Worm (Caenorhabditis elegans): Measurements from ENCODE around the gene ptr-4.

ptr-4 gene

ce11 chrX:6065936-6066452, at the start of gene ptr-4:
ptr-4 (minus strand) TSS chrX:6065986.
- no peak for TF ChIP-seq unc-62 (GFP tag; optimal IDR thresholded peaks at IDR 0.05)

ce11 chrX:6115502-6115901, 49.7 kb upstream of the ptr-4 start, which contains the start of gene C15H9.3:
C15H9.3 (plus strand) TSS chrX:6115802.
- TF ChIP-seq unc-62 (GFP tag; optimal IDR thresholded peaks at IDR 0.05), result no peak

ce11 chrX:6112817-6113216, 47.0 kb upstream of the ptr-4 start, which contains the start of gene prx-3:
prx-3 (minus strand) TSS chrX:6112917.
- TF ChIP-seq unc-62 (GFP tag; optimal IDR thresholded peaks at IDR 0.05), result no peak

DNA sequence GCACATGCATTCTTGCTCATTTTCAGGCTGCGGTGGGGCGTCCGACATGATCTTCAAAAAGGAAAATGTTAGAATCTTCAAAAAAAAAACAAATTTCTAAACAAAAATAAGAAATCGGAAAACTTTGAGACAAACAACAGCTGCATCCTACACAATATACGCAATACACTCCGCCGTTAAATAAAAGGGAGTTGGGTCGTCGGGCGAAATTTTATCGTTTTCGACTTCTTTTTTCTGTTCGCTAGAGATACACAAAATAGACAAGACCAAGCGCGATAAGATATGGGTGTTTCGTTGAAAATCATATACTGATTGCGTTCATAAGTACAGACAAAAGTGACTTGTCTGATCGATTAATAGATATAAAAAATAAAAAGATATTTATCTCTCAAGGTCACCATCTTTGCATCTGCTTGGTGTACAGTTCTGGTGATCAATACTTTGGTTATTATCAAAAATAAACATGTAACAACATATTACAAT, 43.5 kb upstream of the ptr-4 start, which contains the start of gene kynu-1:
Gene kynu-1 (minus strand): TSS at position 51 of the 483 bp plus-strand sequence.
- TF ChIP-seq unc-62 (GFP tag; optimal IDR thresholded peaks at IDR 0.05), result no peak

ce11 chrX:6107962-6108361, 42.2 kb upstream of the ptr-4 start:
- no peak for TF ChIP-seq unc-62 (GFP tag; optimal IDR thresholded peaks at IDR 0.05)

DNA sequence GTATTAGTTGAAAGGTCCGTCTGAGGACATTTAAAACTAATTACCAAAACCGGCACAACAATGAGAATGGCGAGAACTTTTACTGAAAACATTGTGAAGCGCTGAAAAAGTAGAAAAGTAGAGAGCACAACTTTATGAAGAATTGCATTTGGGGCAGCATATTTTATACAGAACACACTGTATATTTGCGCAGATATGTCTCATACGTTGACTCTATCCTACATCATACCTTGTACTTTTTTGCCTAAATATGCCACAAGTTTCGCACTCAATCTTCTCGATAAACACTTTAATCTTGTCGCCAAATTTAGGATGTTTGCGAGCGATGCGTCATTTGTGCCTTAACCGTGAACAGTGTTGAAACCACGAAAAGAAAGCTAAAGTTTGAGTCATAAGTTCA, 37.5 kb upstream of the ptr-4 start, which contains the start of gene C15H9.11:
Gene C15H9.11 (minus strand): TSS at position 101 of the 400 bp plus-strand sequence.
- TF ChIP-seq unc-62 (GFP tag; optimal IDR thresholded peaks at IDR 0.05), result no peak

DNA sequence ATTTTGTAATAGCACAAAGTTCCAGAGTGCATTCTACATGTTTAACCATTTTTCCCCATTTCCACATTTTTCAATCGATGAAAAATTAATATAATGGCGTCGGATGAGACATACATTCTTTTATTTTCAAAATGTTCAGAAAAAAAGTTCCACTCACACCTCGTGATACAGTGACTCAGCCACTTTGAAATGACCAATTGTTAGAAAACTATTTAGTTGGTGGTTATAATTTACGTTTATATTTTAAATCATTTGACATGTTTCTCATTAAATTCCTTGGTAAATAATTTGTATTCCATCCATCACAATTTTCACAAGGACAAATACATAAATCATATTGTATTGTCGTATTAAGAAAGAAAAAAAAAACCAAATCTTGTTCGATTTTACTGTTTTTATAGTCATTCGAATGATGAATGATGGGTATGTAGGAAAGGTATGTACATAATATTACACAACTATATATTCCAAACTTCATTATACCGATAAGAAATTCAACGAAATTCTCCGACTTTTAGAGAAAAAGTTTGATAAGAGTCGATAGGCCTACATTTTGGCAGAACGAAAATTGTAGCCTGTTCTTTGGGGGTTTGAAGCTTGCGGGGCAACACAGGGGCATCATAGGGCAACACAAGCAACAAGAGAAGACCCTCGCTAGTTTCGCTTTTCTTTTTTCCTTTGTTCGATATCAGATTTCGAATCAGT, 34.8 kb upstream of the ptr-4 start:
- no peak for TF ChIP-seq unc-62 (GFP tag; optimal IDR thresholded peaks at IDR 0.05)

- no peak for TF ChIP-seq unc-62 (GFP tag; optimal IDR thresholded peaks at IDR 0.05)
Measured at ce11 chrX:6098420-6098819, 32.6 kb upstream of the ptr-4 start.

ce11 chrX:6097551-6097950, 31.8 kb upstream of the ptr-4 start, which contains the start of gene C15H9.4:
C15H9.4 (plus strand) TSS chrX:6097643.
- no peak for TF ChIP-seq unc-62 (GFP tag; optimal IDR thresholded peaks at IDR 0.05)

DNA sequence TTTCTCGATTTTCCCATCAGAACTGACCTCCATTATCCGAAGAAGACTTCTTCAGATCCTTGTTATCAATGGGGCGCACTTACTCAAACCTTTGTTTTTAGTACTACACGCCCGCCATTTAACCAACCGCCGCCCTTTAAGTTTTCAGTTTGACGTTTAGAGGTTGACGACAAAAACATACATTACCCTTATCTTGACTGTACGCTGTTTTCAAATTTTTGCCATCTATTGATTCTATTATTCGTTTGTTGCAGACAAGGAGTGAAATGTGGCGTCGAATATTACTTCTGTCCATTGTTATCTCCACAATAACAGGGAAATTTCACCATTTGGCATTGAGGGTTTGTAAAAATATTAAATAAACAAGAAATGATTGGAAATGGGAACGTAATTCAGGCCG, 27.3 kb upstream of the ptr-4 start, which contains the start of gene C15H9.5:
Gene C15H9.5 (plus strand): TSS at position 255 of the 400 bp plus-strand sequence.
- no peak for TF ChIP-seq unc-62 (GFP tag; optimal IDR thresholded peaks at IDR 0.05)

DNA sequence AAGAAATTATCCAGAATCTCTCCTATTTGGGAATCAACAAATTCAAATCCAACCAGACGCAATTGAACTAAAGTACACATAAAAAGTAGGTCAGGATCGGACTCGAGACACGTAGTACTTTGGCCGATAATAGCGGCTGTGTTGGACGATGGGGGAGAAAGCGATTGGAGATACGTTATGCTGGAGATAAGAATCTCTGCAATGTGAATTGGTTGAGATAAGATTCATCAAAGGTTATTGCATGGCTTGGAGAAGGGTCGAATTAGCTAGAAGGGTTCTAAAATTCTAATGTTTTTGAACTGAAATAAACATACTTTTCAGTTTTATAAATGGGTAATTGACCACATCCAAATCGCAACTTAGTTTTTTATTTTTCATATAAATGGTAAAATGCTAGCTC, 26.7 kb upstream of the ptr-4 start:
- no peak for TF ChIP-seq unc-62 (GFP tag; optimal IDR thresholded peaks at IDR 0.05)

- TF ChIP-seq unc-62 (GFP tag; optimal IDR thresholded peaks at IDR 0.05), result no peak
Measured at ce11 chrX:6091967-6092366, 26.2 kb upstream of the ptr-4 start, which contains the start of gene hsp-3. hsp-3 (minus strand) TSS chrX:6092124.

DNA sequence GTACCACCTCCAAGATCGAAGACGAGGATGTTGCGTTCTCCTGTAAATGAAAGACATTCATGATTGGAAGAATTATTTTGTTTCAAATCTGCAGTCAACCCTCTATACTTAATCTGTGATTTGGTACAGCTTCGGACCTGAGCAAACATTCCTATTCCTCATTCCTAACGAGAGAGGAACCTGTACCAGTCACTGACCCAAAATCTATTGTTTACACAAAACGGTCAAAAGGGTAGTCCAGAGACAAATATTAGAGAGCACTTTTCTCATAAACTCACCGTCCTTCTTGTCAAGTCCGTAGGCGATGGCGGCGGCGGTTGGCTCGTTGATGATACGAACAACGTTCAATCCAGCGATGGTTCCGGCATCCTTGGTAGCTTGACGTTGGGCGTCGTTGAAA, 25.0 kb upstream of the ptr-4 start:
- TF ChIP-seq unc-62 (GFP tag; optimal IDR thresholded peaks at IDR 0.05), result no peak

DNA sequence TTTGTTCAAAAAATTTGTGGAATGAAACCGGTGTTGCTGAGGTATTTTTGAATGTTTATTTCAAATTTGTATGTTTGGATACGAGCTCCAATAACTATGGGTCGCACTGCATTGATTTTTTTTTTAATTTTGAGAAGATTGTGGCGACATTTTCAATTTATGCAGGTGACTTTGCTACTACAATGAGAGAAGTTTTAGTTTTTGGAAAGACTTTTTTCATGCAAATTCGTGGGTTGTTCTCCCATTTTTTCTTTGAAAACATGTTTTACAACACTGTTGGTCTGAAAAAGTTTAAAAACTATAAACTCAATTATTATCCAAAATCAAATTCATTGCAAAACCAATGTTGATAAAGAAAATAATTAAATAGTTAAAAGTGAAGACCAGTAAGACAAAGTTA, 22.9 kb upstream of the ptr-4 start:
- TF ChIP-seq unc-62 (GFP tag; optimal IDR thresholded peaks at IDR 0.05), result no peak

ce11 chrX:6087676-6088075, 21.9 kb upstream of the ptr-4 start, which contains the start of gene C45B2.8:
C45B2.8 (plus strand) TSS chrX:6087976.
- TF ChIP-seq unc-62 (GFP tag; optimal IDR thresholded peaks at IDR 0.05), result no peak

DNA sequence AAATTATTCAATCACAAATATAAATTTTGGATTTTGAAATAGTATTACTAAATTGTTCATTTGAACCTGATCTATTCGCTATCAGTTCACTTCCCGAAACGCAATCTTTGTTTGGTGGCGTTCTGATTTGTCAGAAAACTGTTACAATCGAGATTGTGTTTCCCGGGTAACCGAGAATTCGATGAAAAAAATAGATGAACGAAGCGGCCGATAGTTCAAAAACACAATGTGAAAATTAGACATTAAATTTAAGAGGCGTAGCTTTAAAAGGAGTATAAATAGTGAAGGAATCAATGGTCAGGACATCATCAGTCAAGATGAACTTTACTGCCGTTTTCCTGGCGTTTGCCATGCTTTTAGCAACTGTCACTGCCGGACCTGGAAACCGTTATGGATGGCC, 20.0 kb upstream of the ptr-4 start, which contains the start of gene C45B2.1:
Gene C45B2.1 (plus strand): TSS at position 301 of the 400 bp plus-strand sequence.
- TF ChIP-seq unc-62 (GFP tag; optimal IDR thresholded peaks at IDR 0.05), result no peak

- TF ChIP-seq unc-62 (GFP tag; optimal IDR thresholded peaks at IDR 0.05), result no peak
Measured at ce11 chrX:6084439-6084838, 18.7 kb upstream of the ptr-4 start, which contains the start of gene C45B2.2. C45B2.2 (plus strand) TSS chrX:6084739.

Data from whole organism, dauer.